Worm (Caenorhabditis elegans): ENCODE data around the gene ZK470.1.

The ZK470.1 gene

ce11 chrX:4163391-4163790 lies at the start of gene ZK470.1:
ZK470.1 (plus strand) TSS chrX:4163691.
- TF ChIP-seq hlh-30 (tag; optimal IDR thresholded peaks at IDR 0.05; ENCODE audit: insufficient read depth) (no peak), F49E8.2 (tag; optimal IDR thresholded peaks at IDR 0.05; ENCODE audit: borderline replicate concordance) (no peak), duxl-1 (tag; optimal IDR thresholded peaks at IDR 0.05; ENCODE audit: poor library complexity) (no peak), ama-1 (optimal IDR thresholded peaks at IDR 0.05) (no peak), pha-4 (GFP tag; IDR thresholded peaks at IDR 0.05) (no peak), pha-4 (tag; optimal IDR thresholded peaks at IDR 0.05) (no peak), unc-62 (GFP tag; optimal IDR thresholded peaks at IDR 0.05 in 1 of 2) (no peak), unc-62 (tag; optimal IDR thresholded peaks at IDR 0.05) (no peak), nhr-102 (tag; optimal IDR thresholded peaks at IDR 0.05) (no peak), mdt-29 (GFP tag; IDR thresholded peaks at IDR 0.05) (no peak), php-3 (GFP tag; IDR thresholded peaks at IDR 0.05) (no peak), nhr-28 (tag; optimal IDR thresholded peaks at IDR 0.05) (no peak), mxl-3 (GFP tag; optimal IDR thresholded peaks at IDR 0.05) (no peak), F44E2.7 (GFP tag; IDR thresholded peaks at IDR 0.05) (no peak)

- TF ChIP-seq egl-27 (tag; optimal IDR thresholded peaks at IDR 0.05): no peak
Observed at ce11 chrX:4115026-4115425, 48.5 kb upstream of the ZK470.1 start, which contains the start of gene F09F9.1. F09F9.1 (plus strand) TSS chrX:4115326.

- TF ChIP-seq lir-3 (tag; optimal IDR thresholded peaks at IDR 0.05): no peak
- no peak for TF ChIP-seq vab-7 (GFP tag; IDR thresholded peaks at IDR 0.05)
- no peak for TF ChIP-seq dmd-8 (GFP tag; IDR thresholded peaks at IDR 0.05)
- TF ChIP-seq nhr-76 (tag; optimal IDR thresholded peaks at IDR 0.05): no peak
- no peak for TF ChIP-seq nhr-28 (tag; optimal IDR thresholded peaks at IDR 0.05)
- TF ChIP-seq cey-2 (tag; optimal IDR thresholded peaks at IDR 0.05; ENCODE audit: borderline replicate concordance, insufficient read depth): no peak
- no peak for TF ChIP-seq fos-1 (tag; optimal IDR thresholded peaks at IDR 0.05)
- TF ChIP-seq lin-29 (GFP tag; IDR thresholded peaks at IDR 0.05): no peak
Observed at ce11 chrX:4117626-4118025, 45.9 kb upstream of the ZK470.1 start, which contains the start of gene F09F9.5. F09F9.5 (plus strand) TSS chrX:4117926.

- TF ChIP-seq daf-16 (GFP tag; optimal IDR thresholded peaks at IDR 0.05) (no peak), daf-16 (tag; optimal IDR thresholded peaks at IDR 0.05) (no peak), ceh-28 (tag; optimal IDR thresholded peaks at IDR 0.05) (no peak), mdl-1 (tag; optimal IDR thresholded peaks at IDR 0.05) (no peak), attf-4 (tag; optimal IDR thresholded peaks at IDR 0.05) (no peak), ZK546.5 (tag; optimal IDR thresholded peaks at IDR 0.05) (no peak), nhr-28 (tag; optimal IDR thresholded peaks at IDR 0.05) (no peak), pqm-1 (tag; optimal IDR thresholded peaks at IDR 0.05) (no peak), hmg-1.1 (GFP tag; IDR thresholded peaks at IDR 0.05) (no peak), hlh-30 (tag; optimal IDR thresholded peaks at IDR 0.05; ENCODE audit: insufficient read depth) (no peak), spr-1 (tag; optimal IDR thresholded peaks at IDR 0.05) (no peak), duxl-1 (tag; optimal IDR thresholded peaks at IDR 0.05; ENCODE audit: poor library complexity) (no peak), Y75B8A.6 (GFP tag; IDR thresholded peaks at IDR 0.05) (no peak)
Observed at ce11 chrX:4120935-4121334, 42.6 kb upstream of the ZK470.1 start, which contains the start of gene F09F9.3. F09F9.3 (minus strand) TSS chrX:4121035.

ce11 chrX:4123368-4123767 lies 40.1 kb upstream of the ZK470.1 start:
- no peak for TF ChIP-seq attf-4 (tag; optimal IDR thresholded peaks at IDR 0.05)

- TF ChIP-seq lin-38 (GFP tag; IDR thresholded peaks at IDR 0.05): no peak
- TF ChIP-seq ces-1 (GFP tag; optimal IDR thresholded peaks at IDR 0.05): no peak
- no peak for TF ChIP-seq nhr-25 (tag; optimal IDR thresholded peaks at IDR 0.05; ENCODE audit: borderline replicate concordance, insufficient read depth)
- TF ChIP-seq attf-4 (tag; optimal IDR thresholded peaks at IDR 0.05): no peak
- no peak for TF ChIP-seq spr-1 (tag; optimal IDR thresholded peaks at IDR 0.05)
- no peak for TF ChIP-seq madf-5 (GFP tag; IDR thresholded peaks at IDR 0.05)
- TF ChIP-seq nhr-42 (GFP tag; IDR thresholded peaks at IDR 0.05): no peak
- TF ChIP-seq nhr-28 (tag; optimal IDR thresholded peaks at IDR 0.05): no peak
- no peak for TF ChIP-seq egl-27 (tag; optimal IDR thresholded peaks at IDR 0.05)
- TF ChIP-seq mdt-29 (GFP tag; IDR thresholded peaks at IDR 0.05): no peak
- no peak for TF ChIP-seq R02D3.7 (tag; optimal IDR thresholded peaks at IDR 0.05)
- TF ChIP-seq zfp-2 (tag; optimal IDR thresholded peaks at IDR 0.05): no peak
- no peak for TF ChIP-seq ceh-62 (tag; optimal IDR thresholded peaks at IDR 0.05)
- no peak for TF ChIP-seq Y48G9A.11 (GFP tag; IDR thresholded peaks at IDR 0.05)
- TF ChIP-seq aha-1 (tag): no peak
- TF ChIP-seq nhr-102 (tag; optimal IDR thresholded peaks at IDR 0.05): no peak
Observed at ce11 chrX:4125165-4125803, 38.2 kb upstream of the ZK470.1 start.
